Fruit fly (Drosophila melanogaster): ENCODE measurements around the gene fan.

Gene fan

DNA sequence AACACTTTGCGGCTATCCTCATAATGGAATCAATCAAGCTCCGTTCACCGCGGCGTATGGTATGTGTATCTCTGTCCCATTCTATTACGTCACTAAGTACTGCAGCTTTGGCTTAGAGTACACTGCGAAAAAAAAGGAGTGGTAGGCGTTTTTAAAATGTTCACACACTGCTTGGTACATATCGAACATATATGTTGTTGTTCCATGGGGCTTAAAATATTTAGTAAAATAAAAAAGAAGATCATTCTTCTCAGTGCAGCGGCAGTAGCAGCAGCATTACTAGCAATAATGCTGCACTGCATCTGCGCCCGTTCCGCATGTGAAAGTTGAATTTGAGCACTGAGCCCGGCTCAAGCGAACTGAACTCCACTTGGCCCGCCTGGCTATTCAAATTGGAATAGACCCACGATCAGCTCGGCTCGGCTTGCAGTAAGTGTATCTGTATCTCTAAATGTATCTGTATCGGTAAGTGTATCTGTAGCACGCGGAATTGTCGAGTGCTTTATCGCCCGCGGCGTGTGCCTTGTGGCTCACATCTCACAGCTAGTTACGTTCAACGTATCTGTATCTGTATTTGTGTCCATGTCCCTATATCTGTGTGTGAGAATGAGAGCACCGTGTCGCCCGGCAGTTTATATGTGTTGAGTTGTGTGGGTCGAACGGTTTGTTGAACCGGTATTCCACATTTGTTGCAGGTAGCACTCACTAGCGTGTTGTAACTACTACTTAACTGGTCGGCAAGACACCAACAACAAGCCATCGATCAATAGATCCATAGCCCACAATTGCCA lies 44.5 kb downstream of the fan start:
- TF ChIP-seq rn (GFP tag; IDR thresholded peaks at IDR 0.05): peak; percentile 89
- peak; percentile 23 for TF ChIP-seq Snoo (tag; optimal IDR thresholded peaks at IDR 0.05)
- TF ChIP-seq Pif1B (GFP tag; optimal IDR thresholded peaks at IDR 0.05): peak; percentile 59
- TF ChIP-seq fd96Ca (GFP tag; IDR thresholded peaks at IDR 0.05): peak; percentile 96
- no peak for TF ChIP-seq D1 (tag; optimal IDR thresholded peaks at IDR 0.05)
- peak; percentile 87 for TF ChIP-seq EcR (GFP tag; optimal IDR thresholded peaks at IDR 0.05)
- peak; percentile 91 for TF ChIP-seq CG8301 (tag; optimal IDR thresholded peaks at IDR 0.05)
- TF ChIP-seq Pif1A (GFP tag; optimal IDR thresholded peaks at IDR 0.05): peak; percentile 72
- TF ChIP-seq CG8159 (tag; optimal IDR thresholded peaks at IDR 0.05): peak; percentile 69
- TF ChIP-seq CG13204 (GFP tag; optimal IDR thresholded peaks at IDR 0.05): no peak
- peak; percentile 49 for TF ChIP-seq CG15710 (tag; optimal IDR thresholded peaks at IDR 0.05)
- TF ChIP-seq CG9948 (tag; optimal IDR thresholded peaks at IDR 0.05): peak; percentile 66
- TF ChIP-seq CG4496 (GFP tag; IDR thresholded peaks at IDR 0.05): peak; percentile 95
- TF ChIP-seq gl (tag; optimal IDR thresholded peaks at IDR 0.05): no peak
- TF ChIP-seq CG14655 (GFP tag; optimal IDR thresholded peaks at IDR 0.05): peak; percentile 93
- TF ChIP-seq CG32121 (GFP tag; IDR thresholded peaks at IDR 0.05): peak; percentile 96
- TF ChIP-seq CG17806 (tag; optimal IDR thresholded peaks at IDR 0.05): peak; percentile 67
- peak; percentile 97 for TF ChIP-seq Ets98B (GFP tag; IDR thresholded peaks at IDR 0.05)
- peak; percentile 89 for TF ChIP-seq CG12605 (GFP tag; IDR thresholded peaks at IDR 0.05)
- peak; percentile 85 for TF ChIP-seq CG10348 (GFP tag; IDR thresholded peaks at IDR 0.05)
- TF ChIP-seq CG34367 (tag; optimal IDR thresholded peaks at IDR 0.05): peak; percentile 58

DNA sequence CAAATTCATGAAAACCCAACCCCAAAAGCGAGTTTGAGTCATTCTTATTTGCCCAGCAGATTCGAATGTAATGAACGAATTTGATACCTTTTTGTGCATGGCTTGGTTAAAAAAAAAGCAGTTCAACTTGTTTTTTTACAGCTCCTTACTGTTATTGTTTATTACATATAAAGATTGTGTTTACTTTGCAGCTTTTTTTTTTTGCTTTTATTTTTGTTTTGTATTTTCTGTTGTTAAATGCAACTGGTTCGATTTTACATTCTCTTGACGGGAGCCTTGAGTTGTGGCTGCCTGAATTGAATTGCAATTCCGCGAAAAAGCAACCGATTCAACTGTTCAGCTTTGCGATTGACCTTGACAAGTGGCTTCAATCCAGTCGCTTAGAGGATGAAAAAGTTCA lies 45.6 kb downstream of the fan start:
- TF ChIP-seq CG13204 (GFP tag; optimal IDR thresholded peaks at IDR 0.05) (peak; percentile 19), CG4496 (GFP tag; IDR thresholded peaks at IDR 0.05) (0 out of 3 replicates have a peak, but pooled peaks have one; percentile 28), CG17806 (tag; optimal IDR thresholded peaks at IDR 0.05) (no peak), Pif1A (GFP tag; optimal IDR thresholded peaks at IDR 0.05) (no peak)

DNA sequence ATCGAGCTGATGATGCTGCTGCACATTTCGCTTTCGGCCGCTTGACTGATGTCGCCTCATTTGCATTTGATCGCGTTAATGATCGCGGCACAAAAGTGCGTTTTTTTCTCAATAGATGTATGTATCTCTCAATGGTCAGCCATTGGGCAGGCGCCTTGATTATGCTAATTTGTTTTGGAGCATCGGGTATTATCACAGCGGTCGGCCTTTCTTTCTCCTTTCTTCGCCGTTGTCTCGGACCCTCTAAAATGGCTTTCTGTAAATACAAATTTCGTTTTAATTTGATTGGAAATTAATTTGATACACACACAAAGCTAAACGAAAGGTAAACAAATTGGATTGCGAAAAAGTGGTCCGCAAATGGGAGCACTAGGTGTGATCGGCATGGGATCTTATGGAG lies 46.4 kb downstream of the fan start:
- no peak for TF ChIP-seq CG32121 (GFP tag; IDR thresholded peaks at IDR 0.05)

DNA sequence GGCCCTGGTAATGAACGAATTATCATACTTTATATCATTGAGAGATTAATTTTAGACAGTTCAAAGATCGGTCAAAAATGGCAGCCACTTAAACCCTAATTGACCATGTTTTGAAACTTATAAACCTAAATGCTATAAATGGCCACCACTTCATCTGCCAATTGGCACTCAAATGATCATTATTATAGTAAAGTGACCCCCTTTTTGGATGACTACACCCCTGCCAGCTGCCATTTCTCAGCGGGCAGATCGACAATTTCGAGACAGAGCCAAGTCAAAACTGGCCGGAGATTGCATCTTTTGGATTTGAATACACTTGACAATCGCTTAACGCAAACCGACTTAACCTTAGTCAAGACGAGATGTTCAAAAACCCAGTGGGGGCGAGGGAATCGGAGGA lies 47.3 kb downstream of the fan start:
- TF ChIP-seq Pif1A (GFP tag; optimal IDR thresholded peaks at IDR 0.05) (no peak), CG32121 (GFP tag; IDR thresholded peaks at IDR 0.05) (no peak), D1 (tag; optimal IDR thresholded peaks at IDR 0.05) (no peak), EcR (GFP tag; optimal IDR thresholded peaks at IDR 0.05) (no peak), fd96Ca (GFP tag; IDR thresholded peaks at IDR 0.05) (0 out of 3 replicates have a peak, but pooled peaks have one; percentile 43), Snoo (tag; optimal IDR thresholded peaks at IDR 0.05) (peak; percentile 11), CG8301 (tag; optimal IDR thresholded peaks at IDR 0.05) (peak; percentile 26), Ets98B (GFP tag; IDR thresholded peaks at IDR 0.05) (peak; percentile 18; the same call in 1 of the 2 replicates), CG15710 (tag; optimal IDR thresholded peaks at IDR 0.05) (peak; percentile 21), CG12605 (GFP tag; IDR thresholded peaks at IDR 0.05) (no peak), gl (tag; optimal IDR thresholded peaks at IDR 0.05) (no peak), CG17806 (tag; optimal IDR thresholded peaks at IDR 0.05) (peak; percentile 22), CG4496 (GFP tag; IDR thresholded peaks at IDR 0.05) (peak; percentile 45; the same call in 1 of the 3 replicates), CG8159 (tag; optimal IDR thresholded peaks at IDR 0.05) (peak; percentile 45)

DNA sequence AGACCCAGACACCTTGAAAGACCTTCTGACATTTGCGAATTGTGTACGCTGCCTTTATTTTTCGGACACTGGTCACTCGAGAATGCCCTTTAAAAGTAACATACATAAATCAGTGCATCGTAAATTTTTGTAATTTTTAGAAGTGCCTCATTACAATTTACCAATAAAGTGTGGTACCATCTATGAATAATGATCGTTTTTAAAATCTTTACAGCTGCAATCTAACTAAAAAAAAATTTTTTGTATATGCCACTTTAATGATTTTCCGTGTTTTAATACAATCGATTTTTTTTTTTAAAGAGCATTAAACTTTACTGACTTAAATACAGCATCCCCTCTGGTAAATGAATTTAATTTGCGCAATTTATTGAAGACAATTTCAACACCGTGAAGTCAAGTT lies 48.1 kb downstream of the fan start:
- TF ChIP-seq CG12605 (GFP tag; IDR thresholded peaks at IDR 0.05) (no peak), D1 (tag; optimal IDR thresholded peaks at IDR 0.05) (no peak), CG15710 (tag; optimal IDR thresholded peaks at IDR 0.05) (peak; percentile 68), CG34367 (tag; optimal IDR thresholded peaks at IDR 0.05) (peak; percentile 38), fd96Ca (GFP tag; IDR thresholded peaks at IDR 0.05) (no peak), gl (tag; optimal IDR thresholded peaks at IDR 0.05) (no peak), CG10348 (GFP tag; IDR thresholded peaks at IDR 0.05) (no peak), CG8159 (tag; optimal IDR thresholded peaks at IDR 0.05) (peak; percentile 62), Pif1A (GFP tag; optimal IDR thresholded peaks at IDR 0.05) (peak; percentile 22), CG32121 (GFP tag; IDR thresholded peaks at IDR 0.05) (0 out of 2 replicates have a peak, but pooled peaks have one; percentile 13), CG17806 (tag; optimal IDR thresholded peaks at IDR 0.05) (peak; percentile 31), Pif1B (GFP tag; optimal IDR thresholded peaks at IDR 0.05) (peak; percentile 46), EcR (GFP tag; optimal IDR thresholded peaks at IDR 0.05) (peak; percentile 48), Ets98B (GFP tag; IDR thresholded peaks at IDR 0.05) (no peak), Snoo (tag; optimal IDR thresholded peaks at IDR 0.05) (peak; percentile 25), CG8301 (tag; optimal IDR thresholded peaks at IDR 0.05) (peak; percentile 5), CG13204 (GFP tag; optimal IDR thresholded peaks at IDR 0.05) (no peak), CG14655 (GFP tag; optimal IDR thresholded peaks at IDR 0.05) (no peak), rn (GFP tag; IDR thresholded peaks at IDR 0.05) (no peak), CG4496 (GFP tag; IDR thresholded peaks at IDR 0.05) (no peak), CG9948 (tag; optimal IDR thresholded peaks at IDR 0.05) (no peak)

DNA sequence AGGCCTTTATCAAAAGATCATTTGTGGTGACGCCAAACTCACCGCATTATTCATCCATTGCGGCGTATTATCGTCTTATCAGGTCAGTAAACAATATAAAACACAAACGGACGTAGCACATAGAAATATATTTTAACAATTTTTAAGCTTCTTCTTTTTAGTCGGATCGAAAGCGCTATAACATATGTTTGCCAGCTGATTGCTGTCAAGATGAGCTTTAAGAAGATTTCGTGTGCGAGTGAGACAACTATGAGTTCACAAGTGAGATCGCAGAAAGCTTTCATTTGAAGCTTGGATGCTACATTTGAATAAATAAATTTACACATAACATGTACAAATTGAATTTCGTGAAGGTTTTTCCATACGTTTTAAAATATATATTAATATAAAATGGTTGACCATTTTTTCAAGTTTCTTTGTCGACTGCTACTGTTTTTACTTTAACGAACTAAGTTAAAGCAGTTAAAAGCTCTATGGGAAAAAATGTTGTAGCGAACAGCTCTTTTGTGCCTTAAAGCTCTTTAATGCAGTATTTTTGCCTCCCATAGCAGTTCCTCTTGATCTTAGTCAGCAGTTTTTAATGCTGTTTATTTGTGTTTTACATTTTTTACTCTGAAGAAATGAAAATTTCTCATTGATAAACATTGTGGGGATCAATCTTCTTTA lies 49.9 kb downstream of the fan start, which contains the start of gene CG42445:
TSS of gene CG42445 (minus strand) at position 186 of the 666 bp plus-strand sequence.
- TF ChIP-seq Pif1B (GFP tag; optimal IDR thresholded peaks at IDR 0.05) (no peak), CG15710 (tag; optimal IDR thresholded peaks at IDR 0.05) (no peak), EcR (GFP tag; optimal IDR thresholded peaks at IDR 0.05) (no peak), fd96Ca (GFP tag; IDR thresholded peaks at IDR 0.05) (no peak), CG13204 (GFP tag; optimal IDR thresholded peaks at IDR 0.05) (no peak), CG8159 (tag; optimal IDR thresholded peaks at IDR 0.05) (no peak), D1 (tag; optimal IDR thresholded peaks at IDR 0.05) (no peak), CG9948 (tag; optimal IDR thresholded peaks at IDR 0.05) (no peak), CG4496 (GFP tag; IDR thresholded peaks at IDR 0.05) (no peak), CG10348 (GFP tag; IDR thresholded peaks at IDR 0.05) (no peak), CG34367 (tag; optimal IDR thresholded peaks at IDR 0.05) (no peak), Pif1A (GFP tag; optimal IDR thresholded peaks at IDR 0.05) (no peak), Ets98B (GFP tag; IDR thresholded peaks at IDR 0.05) (no peak), gl (tag; optimal IDR thresholded peaks at IDR 0.05) (no peak), CG17806 (tag; optimal IDR thresholded peaks at IDR 0.05) (no peak), Snoo (tag; optimal IDR thresholded peaks at IDR 0.05) (no peak)
